Fruit fly (Drosophila melanogaster) whole organism, wandering third instar larva: ENCODE measurements around the gene CG4161.

Experiments
- Dif ChIP-seq: fragments of 200-275, 200-300 bp; sonication (Bioruptor generic); optimal IDR thresholded peaks from 2 replicates; lab custom pipeline; 2018; ENCODE audit warnings: missing biosample characterization, missing genetic modification characterization; ENCODE audit not compliant: partially characterized antibody
- Hr78 ChIP-seq: fragments of >200 bp; optimal IDR thresholded peaks from 2 replicates; lab custom pipeline; 2017; ENCODE audit warnings: missing biosample characterization, missing genetic modification characterization
- Jra ChIP-seq: sonication (Bioruptor generic); optimal IDR thresholded peaks from 2 replicates; lab custom pipeline; 2016; ENCODE audit warnings: missing biosample characterization, missing genetic modification characterization
- Rel ChIP-seq, 2 experiments: fragments of 200-800 bp; sonication (Bioruptor generic) in 1 of 2; optimal IDR thresholded peaks; 2 replicates in 1 of 2; 3 replicates in 1 of 2; lab custom pipeline; 2016 to 2019; ENCODE audit warnings: mild to moderate bottlenecking in 2 of 2, missing biosample characterization in 2 of 2, missing genetic modification characterization in 2 of 2, moderate library complexity in 1 of 2
- Sp1 ChIP-seq: fragments of 200-800 bp; sonication (Bioruptor generic); optimal IDR thresholded peaks from 3 replicates; lab custom pipeline; 2019; ENCODE audit warnings: missing biosample characterization, mild to moderate bottlenecking, missing genetic modification characterization, moderate library complexity
- pan ChIP-seq: fragments of >200 bp; optimal IDR thresholded peaks from 2 replicates; lab custom pipeline; 2017
- psq ChIP-seq: fragments of 200-800 bp; sonication (Bioruptor generic); optimal IDR thresholded peaks from 3 replicates; lab custom pipeline; 2017; ENCODE audit warnings: missing biosample characterization, mild to moderate bottlenecking, missing genetic modification characterization, moderate library complexity
- sage ChIP-seq: fragments of 200-800 bp; sonication (Bioruptor generic); optimal IDR thresholded peaks from 2 replicates; lab custom pipeline; 2016; ENCODE audit warnings: missing biosample characterization, mild to moderate bottlenecking, missing genetic modification characterization

DNA sequence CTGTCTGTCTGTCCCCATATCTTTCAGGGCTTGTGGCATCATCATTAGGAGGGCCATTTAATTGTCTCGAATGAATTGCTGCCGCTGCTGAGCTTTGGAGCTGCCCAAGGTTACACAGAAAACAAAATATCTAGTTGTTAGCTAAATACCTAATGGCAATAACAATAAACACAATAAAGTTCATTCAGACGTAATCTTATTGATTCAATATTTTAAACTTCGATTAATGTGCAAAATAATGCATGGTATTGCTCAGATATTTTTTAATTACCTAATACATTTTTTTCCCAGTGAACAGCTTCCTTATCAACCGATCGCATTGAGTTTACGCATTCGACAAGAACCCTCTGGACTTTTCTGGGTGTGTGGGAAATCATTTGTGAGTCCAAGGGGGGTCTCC is 32.0 kb downstream of the CG4161 start:
- TF ChIP-seq Sp1 (GFP tag; lab: Kevin White, UChicago) (no peak), Hr78 (no peak), Rel (GFP tag; optimal IDR thresholded peaks at IDR 0.05; lab: Kevin White, UChicago) (no peak), Rel (tag; optimal IDR thresholded peaks at IDR 0.05; lab: Kevin White, UChicago) (no peak), pan (no peak), sage (GFP tag; lab: Kevin White, UChicago) (no peak), Dif (GFP tag; lab: Kevin White, UChicago) (no peak), psq (GFP tag; lab: Kevin White, UChicago) (no peak), Jra (no peak)
